Fruit fly (Drosophila melanogaster): ENCODE data around the gene His3.3A.

The His3.3A gene

dm6 chr2L:5092145-5092544 lies 37.3 kb downstream of the His3.3A start (continued):
- TF ChIP-seq CG6808 (GFP tag; optimal IDR thresholded peaks at IDR 0.05) = peak; percentile 29
- peak; percentile 92 for TF ChIP-seq svp (GFP tag)
- TF ChIP-seq CG10631 (GFP tag; optimal IDR thresholded peaks at IDR 0.05) = peak; percentile 23
- TF ChIP-seq Smox (GFP tag; optimal IDR thresholded peaks at IDR 0.05) = peak; percentile 1
- peak; percentile 3 for TF ChIP-seq CG3032 (tag; optimal IDR thresholded peaks at IDR 0.05)
- TF ChIP-seq Blimp-1 (GFP tag; optimal IDR thresholded peaks at IDR 0.05) = no peak
- no peak for TF ChIP-seq ss (GFP tag; optimal IDR thresholded peaks at IDR 0.05)
- no peak for TF ChIP-seq dac (GFP tag; optimal IDR thresholded peaks at IDR 0.05)
- no peak for TF ChIP-seq dsx (GFP tag; optimal IDR thresholded peaks at IDR 0.05; ENCODE audit: poor library complexity, severe bottlenecking)
- TF ChIP-seq acj6 (GFP tag; optimal IDR thresholded peaks at IDR 0.05) = peak; percentile 8
- no peak for TF ChIP-seq cyc (GFP tag; optimal IDR thresholded peaks at IDR 0.05)

- TF ChIP-seq Met (GFP tag; optimal IDR thresholded peaks at IDR 0.05) (no peak), CG15336 (GFP tag; IDR thresholded peaks at IDR 0.05) (no peak), Eip75B (GFP tag; optimal IDR thresholded peaks at IDR 0.05) (no peak)
Measured at dm6 chr2L:5092597-5092991, 37.7 kb downstream of the His3.3A start.

- no peak for TF ChIP-seq cyc (GFP tag; optimal IDR thresholded peaks at IDR 0.05)
- TF ChIP-seq Gug (GFP tag; IDR thresholded peaks at IDR 0.05) = no peak
- TF ChIP-seq Ets96B (tag; optimal IDR thresholded peaks at IDR 0.05) = peak; percentile 9
- no peak for TF ChIP-seq Hr38 (GFP tag; optimal IDR thresholded peaks at IDR 0.05)
- TF ChIP-seq CG8119 (GFP tag; IDR thresholded peaks at IDR 0.05) = peak; percentile 24; the same call in 1 of the 3 replicates
- TF ChIP-seq Eip78C (GFP tag) = peak; percentile 73
- peak; percentile 10 for TF ChIP-seq CG6792 (GFP tag; optimal IDR thresholded peaks at IDR 0.05)
- TF ChIP-seq CG4318 (GFP tag; optimal IDR thresholded peaks at IDR 0.05) = no peak
- no peak for TF ChIP-seq Blimp-1 (GFP tag; optimal IDR thresholded peaks at IDR 0.05)
- TF ChIP-seq Ets21C (GFP tag; optimal IDR thresholded peaks at IDR 0.05) = no peak
- TF ChIP-seq lz (GFP tag; optimal IDR thresholded peaks at IDR 0.05) = peak; percentile 6
- peak; percentile 30; the same call in 1 of the 2 replicates for TF ChIP-seq CG15336 (GFP tag; IDR thresholded peaks at IDR 0.05)
- peak; percentile 45 for TF ChIP-seq Sox102F (GFP tag; optimal IDR thresholded peaks at IDR 0.05)
- peak; percentile 24 for TF ChIP-seq CG3919 (GFP tag; optimal IDR thresholded peaks at IDR 0.05)
- peak; percentile 39 for TF ChIP-seq vri (GFP tag; optimal IDR thresholded peaks at IDR 0.05)
- TF ChIP-seq Hr4 (GFP tag; optimal IDR thresholded peaks at IDR 0.05) = no peak
- no peak for TF ChIP-seq OdsH (GFP tag; optimal IDR thresholded peaks at IDR 0.05)
- peak; percentile 40 for TF ChIP-seq esn (GFP tag; optimal IDR thresholded peaks at IDR 0.05)
- no peak for TF ChIP-seq Eip93F (GFP tag; optimal IDR thresholded peaks at IDR 0.05)
- TF ChIP-seq CG6808 (GFP tag; optimal IDR thresholded peaks at IDR 0.05) = peak; percentile 40
- TF ChIP-seq CG10631 (GFP tag; optimal IDR thresholded peaks at IDR 0.05) = no peak
- TF ChIP-seq CG8632 (GFP tag; optimal IDR thresholded peaks at IDR 0.05) = no peak
- TF ChIP-seq Eip75B (GFP tag; optimal IDR thresholded peaks at IDR 0.05) = peak; percentile 20
- TF ChIP-seq ss (GFP tag; optimal IDR thresholded peaks at IDR 0.05) = peak; percentile 9 to 52
- TF ChIP-seq CG11294 (GFP tag; IDR thresholded peaks at IDR 0.05) = no peak
- TF ChIP-seq CG1621 (tag; optimal IDR thresholded peaks at IDR 0.05) = peak; percentile 67
- TF ChIP-seq pdm3 (GFP tag; optimal IDR thresholded peaks at IDR 0.05) = no peak
- peak; percentile 36 for TF ChIP-seq CG6854 (GFP tag; optimal IDR thresholded peaks at IDR 0.05)
- TF ChIP-seq Hr39 (GFP tag; optimal IDR thresholded peaks at IDR 0.05) = no peak
- TF ChIP-seq Smox (GFP tag; optimal IDR thresholded peaks at IDR 0.05) = no peak
- no peak for TF ChIP-seq CG3032 (tag; optimal IDR thresholded peaks at IDR 0.05)
- TF ChIP-seq CG11762 (GFP tag; optimal IDR thresholded peaks at IDR 0.05; ENCODE audit: insufficient read depth) = no peak
- TF ChIP-seq CG16779 (tag; optimal IDR thresholded peaks at IDR 0.05) = peak; percentile 46
- TF ChIP-seq CG7368 (GFP tag; optimal IDR thresholded peaks at IDR 0.05) = no peak
- TF ChIP-seq CG6163 (GFP tag; IDR thresholded peaks at IDR 0.05) = no peak
- no peak for TF ChIP-seq spab (GFP tag; optimal IDR thresholded peaks at IDR 0.05)
- peak; percentile 15 for TF ChIP-seq Met (GFP tag; optimal IDR thresholded peaks at IDR 0.05)
- peak; percentile 13 for TF ChIP-seq CG6276 (GFP tag; optimal IDR thresholded peaks at IDR 0.05)
- TF ChIP-seq CG31627 (GFP tag; optimal IDR thresholded peaks at IDR 0.05) = no peak
- TF ChIP-seq CG8319 (GFP tag; optimal IDR thresholded peaks at IDR 0.05) = no peak
- peak; percentile 27 for TF ChIP-seq topi (GFP tag; optimal IDR thresholded peaks at IDR 0.05)
- peak; percentile 27 for TF ChIP-seq Sox14 (GFP tag; optimal IDR thresholded peaks at IDR 0.05)
Measured at dm6 chr2L:5092992-5093695, 38.3 kb downstream of the His3.3A start, which contains the start of gene Pgant5. Gene Pgant5, minus strand, starts transcription at chr2L:5093592.
